Worm (Caenorhabditis elegans) whole organism, L4 larva: ENCODE data around the gene F41E6.17.

Experiments
- D1046.2 ChIP-seq: fragments of 200-800 bp; sonication (Bioruptor generic); IDR thresholded peaks from 2 replicates; pipeline ENCODE4 v1.3.6; 2022; ENCODE audit warnings: missing genetic modification characterization, missing compliant biosample characterization
- F10B5.3 ChIP-seq: sonication (generic microtip); optimal IDR thresholded peaks from 2 replicates; lab custom pipeline; 2016; ENCODE audit warnings: mild to moderate bottlenecking, missing genetic modification characterization, missing compliant biosample characterization
- F26F4.8 ChIP-seq: fragments of 200-800 bp; sonication (Bioruptor generic); conservative IDR thresholded peaks from 2 replicates; pipeline ENCODE4 v1.3.6; 2022; ENCODE audit warnings: missing genetic modification characterization, missing compliant biosample characterization
- Y105C5A.15 ChIP-seq: fragments of 200-800 bp; sonication (Bioruptor generic); IDR thresholded peaks from 2 replicates; pipeline ENCODE4 v1.3.6; 2022; ENCODE audit warnings: missing genetic modification characterization, missing compliant biosample characterization
- aha-1 ChIP-seq: fragments of 150-350 bp; peaks from one replicate; lab custom pipeline; 2014; ENCODE audit warnings: missing biosample characterization, missing genetic modification characterization
- aly-2 ChIP-seq: sonication (generic microtip); optimal IDR thresholded peaks from 2 replicates; lab custom pipeline; 2018; ENCODE audit warnings: missing biosample characterization, missing genetic modification characterization
- ama-1 ChIP-seq: fragments of 150-350 bp; optimal IDR thresholded peaks from 2 replicates; lab custom pipeline; 2014; ENCODE audit warnings: inconsistent platforms, mixed read lengths
- ceh-32 ChIP-seq: sonication (generic microtip); optimal IDR thresholded peaks from 2 replicates; lab custom pipeline; 2016; ENCODE audit warnings: mild to moderate bottlenecking, missing genetic modification characterization, missing compliant biosample characterization; ENCODE audit not compliant: poor library complexity
- ceh-44 ChIP-seq: fragments of 200-800 bp; sonication (Bioruptor generic); IDR thresholded peaks from 2 replicates; pipeline ENCODE4 v1.3.6; 2022; ENCODE audit warnings: missing genetic modification reagents, missing genetic modification characterization, missing compliant biosample characterization
- ceh-62 ChIP-seq: sonication (generic microtip); optimal IDR thresholded peaks from 2 replicates; lab custom pipeline; 2017; ENCODE audit warnings: missing biosample characterization, missing genetic modification characterization
- cey-2 ChIP-seq: sonication (generic microtip); optimal IDR thresholded peaks from 3 replicates; lab custom pipeline; 2017; ENCODE audit warnings: missing genetic modification characterization, mild to moderate bottlenecking, missing compliant biosample characterization, antibody characterized with exemption, borderline replicate concordance; ENCODE audit not compliant: insufficient read depth
- dmd-6 ChIP-seq: fragments of 200-800 bp; sonication (Bioruptor generic); IDR thresholded peaks from 2 replicates; pipeline ENCODE4 v1.3.6; 2022; ENCODE audit warnings: missing genetic modification reagents, missing genetic modification characterization, missing compliant biosample characterization
- dve-1 ChIP-seq: sonication (generic microtip); optimal IDR thresholded peaks from 2 replicates; lab custom pipeline; 2017; ENCODE audit warnings: antibody characterized with exemption, mild to moderate bottlenecking, missing genetic modification characterization, missing compliant biosample characterization; ENCODE audit not compliant: insufficient read depth
- gei-8 ChIP-seq: fragments of 200-800 bp; sonication (Bioruptor generic); optimal IDR thresholded peaks from 2 replicates; lab custom pipeline; 2018; ENCODE audit warnings: mild to moderate bottlenecking, missing genetic modification characterization, missing compliant biosample characterization
- hlh-11 ChIP-seq: fragments of 200-800 bp; sonication (Bioruptor generic); optimal IDR thresholded peaks from 2 replicates; lab custom pipeline; 2018; ENCODE audit warnings: mild to moderate bottlenecking, missing genetic modification characterization, missing compliant biosample characterization
- jun-1 ChIP-seq: fragments of 150-350 bp; optimal IDR thresholded peaks from 2 replicates; lab custom pipeline; 2014; ENCODE audit warnings: missing biosample characterization, missing genetic modification reagents, missing genetic modification characterization
- lim-7 ChIP-seq: fragments of 200-800 bp; sonication (Bioruptor generic); IDR thresholded peaks from 2 replicates; pipeline ENCODE4 v1.3.6; 2022; ENCODE audit warnings: missing genetic modification characterization, missing compliant biosample characterization
- lin-13 ChIP-seq: fragments of 150-350 bp; optimal IDR thresholded peaks from 2 replicates; lab custom pipeline; 2014; ENCODE audit warnings: missing biosample characterization, missing genetic modification reagents, missing genetic modification characterization
- lin-38 ChIP-seq: fragments of 200-800 bp; sonication (Bioruptor generic); IDR thresholded peaks from 2 replicates; pipeline ENCODE4 v1.3.6; 2022; ENCODE audit warnings: missing genetic modification reagents, missing genetic modification characterization, missing compliant biosample characterization
- lir-3 ChIP-seq: sonication (generic microtip); optimal IDR thresholded peaks from 2 replicates; lab custom pipeline; 2016; ENCODE audit warnings: mild to moderate bottlenecking, missing genetic modification characterization, missing compliant biosample characterization
- lsy-2 ChIP-seq, 2 experiments: fragments of 150-350 bp in 1 of 2; sonication (generic microtip) in 1 of 2; optimal IDR thresholded peaks; 2 replicates each; lab custom pipeline; 2014 to 2017; ENCODE audit warnings: missing biosample characterization in 2 of 2, missing genetic modification characterization in 2 of 2
- mep-1 ChIP-seq: fragments of 150-350 bp; sonication (generic microtip); optimal IDR thresholded peaks from 3 replicates; lab custom pipeline; 2014; ENCODE audit warnings: missing biosample characterization, missing genetic modification characterization
- mxl-2 ChIP-seq: fragments of 200-800 bp; sonication (Bioruptor generic); conservative IDR thresholded peaks from 2 replicates; pipeline ENCODE4 v1.3.6; 2022; ENCODE audit warnings: missing genetic modification reagents, missing genetic modification characterization, missing compliant biosample characterization
- mxl-3 ChIP-seq: fragments of 200-800 bp; sonication (Bioruptor generic); optimal IDR thresholded peaks from 2 replicates; lab custom pipeline; 2018; ENCODE audit warnings: mild to moderate bottlenecking, missing genetic modification characterization, missing compliant biosample characterization
- nhr-10 ChIP-seq: fragments of 150-350 bp; optimal IDR thresholded peaks from 2 replicates; lab custom pipeline; 2014; ENCODE audit warnings: missing biosample characterization, missing genetic modification characterization
- nhr-237 ChIP-seq: sonication (generic microtip); optimal IDR thresholded peaks from 2 replicates; lab custom pipeline; 2017; ENCODE audit warnings: missing biosample characterization, missing genetic modification characterization
- nhr-25 ChIP-seq: sonication (generic microtip); optimal IDR thresholded peaks from 2 replicates; lab custom pipeline; 2017; ENCODE audit warnings: missing genetic modification characterization, mild to moderate bottlenecking, missing compliant biosample characterization, antibody characterized with exemption, moderate library complexity, borderline replicate concordance; ENCODE audit not compliant: insufficient read depth
- nhr-28 ChIP-seq: fragments of 150-350 bp; optimal IDR thresholded peaks from 2 replicates; lab custom pipeline; 2014; ENCODE audit warnings: missing biosample characterization, missing genetic modification characterization
- nhr-48 ChIP-seq: sonication (generic microtip); optimal IDR thresholded peaks from 2 replicates; lab custom pipeline; 2016; ENCODE audit warnings: mild to moderate bottlenecking, missing genetic modification characterization, missing compliant biosample characterization
- nhr-76 ChIP-seq: fragments of 150-350 bp; optimal IDR thresholded peaks from 2 replicates; lab custom pipeline; 2014; ENCODE audit warnings: missing biosample characterization, missing genetic modification characterization
- nhr-77 ChIP-seq: fragments of 150-350 bp; optimal IDR thresholded peaks from 2 replicates; lab custom pipeline; 2014; ENCODE audit warnings: missing biosample characterization, missing genetic modification characterization
- pha-4 ChIP-seq, 2 experiments: fragments of 150-350 bp in 1 of 2; fragments of 200-800 bp in 1 of 2; sonication (Bioruptor generic) in 1 of 2; IDR thresholded peaks in 1 of 2; optimal IDR thresholded peaks in 1 of 2; 2 replicates each; pipeline versions ENCODE4 v1.3.6 to Lab custom; 2014 to 2022; ENCODE audit warnings: missing genetic modification characterization in 2 of 2, missing genetic modification reagents in 2 of 2, missing biosample characterization in 1 of 2, missing compliant biosample characterization in 1 of 2
- php-3 ChIP-seq: fragments of 200-800 bp; sonication (Bioruptor generic); IDR thresholded peaks from 2 replicates; pipeline ENCODE4 v1.3.6; 2022; ENCODE audit warnings: missing genetic modification reagents, missing genetic modification characterization, missing compliant biosample characterization
- set-16 ChIP-seq: fragments of 200-800 bp; sonication (Bioruptor generic); IDR thresholded peaks from 2 replicates; pipeline ENCODE4 v1.3.6; 2022; ENCODE audit warnings: missing genetic modification reagents, missing genetic modification characterization, missing compliant biosample characterization
- tag-97 ChIP-seq: fragments of 200-800 bp; sonication (Bioruptor generic); IDR thresholded peaks from 2 replicates; pipeline ENCODE4 v1.3.6; 2022; ENCODE audit warnings: missing genetic modification characterization, missing compliant biosample characterization
- unc-62 ChIP-seq, 3 experiments: fragments of 150-350 bp in 1 of 3; sonication (generic microtip); optimal IDR thresholded peaks in 2 of 3; peaks in 1 of 3; 1 replicate in 1 of 3; 2 replicates in 2 of 3; lab custom pipeline; 2014 to 2017; ENCODE audit warnings: missing biosample characterization in 3 of 3, missing genetic modification characterization in 3 of 3, missing genetic modification reagents in 3 of 3, missing genotype in 1 of 3
- vab-7 ChIP-seq: fragments of 200-800 bp; sonication (Bioruptor generic); IDR thresholded peaks from 2 replicates; pipeline ENCODE4 v1.3.6; 2022; ENCODE audit warnings: missing genetic modification reagents, missing genetic modification characterization, missing compliant biosample characterization
- zfp-3 ChIP-seq: fragments of 200-800 bp; sonication (Bioruptor generic); conservative IDR thresholded peaks from 2 replicates; pipeline ENCODE4 v1.3.6; 2022; ENCODE audit warnings: missing genetic modification reagents, missing genetic modification characterization, missing compliant biosample characterization

Gene F41E6.17

DNA sequence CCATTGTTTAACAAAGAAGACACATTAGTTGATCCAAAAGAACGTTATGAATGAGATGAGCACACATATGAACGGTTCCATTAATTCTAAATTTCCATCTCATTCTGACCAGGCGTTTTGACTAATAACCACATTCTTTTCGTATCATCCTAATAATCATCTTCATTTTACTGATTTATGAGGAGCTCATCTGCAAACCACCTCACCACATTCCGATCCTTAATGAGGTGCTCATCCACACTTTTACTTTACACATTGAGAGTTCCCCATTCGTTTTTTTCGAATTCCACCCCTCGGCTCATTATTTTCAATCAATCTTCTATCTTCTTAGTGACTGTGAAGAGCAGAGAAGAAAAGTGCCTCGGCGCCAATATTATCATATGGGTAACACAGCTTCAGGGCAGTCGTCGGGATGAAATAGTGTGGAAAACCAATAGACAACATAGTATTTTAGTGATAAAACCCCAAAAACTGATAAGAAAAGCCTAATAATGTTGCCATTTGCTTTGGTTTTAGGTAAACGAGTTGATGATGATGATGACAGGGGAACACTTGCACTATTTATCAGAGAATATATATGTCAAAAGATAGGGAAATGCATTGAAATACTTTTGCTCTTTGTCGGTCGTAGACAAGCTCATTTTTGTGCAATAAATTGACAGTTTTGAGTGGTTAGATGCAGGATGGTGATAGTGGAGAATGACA is 27.3 kb downstream of the F41E6.17 start (continued):
- TF ChIP-seq nhr-25 (no peak), Y105C5A.15 (GFP tag; lab: Robert Waterston, UW) (no peak), lsy-2 (tag; optimal IDR thresholded peaks at IDR 0.05; lab: Kevin White, UChicago) (peak in 1 of 2 experiments; percentile 56), mxl-2 (GFP tag; lab: Robert Waterston, UW) (no peak), F10B5.3 (no peak), nhr-77 (peak; percentile 88), ceh-44 (GFP tag; lab: Robert Waterston, UW) (no peak), nhr-237 (tag; lab: Kevin White, UChicago) (no peak), nhr-76 (tag; lab: Kevin White, UChicago) (no peak), jun-1 (peak; percentile 64), unc-62 (GFP tag; optimal IDR thresholded peaks at IDR 0.05 in 1 of 2; lab: Kevin White, UChicago) (peak; percentile 88 to 96), unc-62 (tag; optimal IDR thresholded peaks at IDR 0.05; lab: Kevin White, UChicago) (no peak), F26F4.8 (GFP tag; lab: Robert Waterston, UW) (no peak), mep-1 (peak; percentile 56), lim-7 (GFP tag; lab: Robert Waterston, UW) (no peak), lin-38 (GFP tag; lab: Robert Waterston, UW) (no peak), aly-2 (tag; lab: Kevin White, UChicago) (no peak), lir-3 (tag; lab: Kevin White, UChicago) (no peak), ceh-62 (tag; lab: Kevin White, UChicago) (no peak), nhr-10 (peak; percentile 55), dmd-6 (GFP tag; lab: Robert Waterston, UW) (peak; percentile 100), dve-1 (peak; percentile 96), php-3 (GFP tag; lab: Robert Waterston, UW) (peak; percentile 99), nhr-28 (tag; lab: Kevin White, UChicago) (peak; percentile 77), D1046.2 (GFP tag; lab: Robert Waterston, UW) (no peak), zfp-3 (GFP tag; lab: Robert Waterston, UW) (no peak), tag-97 (no peak), gei-8 (peak; percentile 92), ceh-32 (tag; lab: Kevin White, UChicago) (no peak), ama-1 (lab: Kevin White, UChicago) (no peak), set-16 (GFP tag; lab: Robert Waterston, UW) (no peak), pha-4 (GFP tag; IDR thresholded peaks at IDR 0.05; lab: Robert Waterston, UW) (peak; percentile 85; the same call in 1 of the 2 replicates), pha-4 (tag; optimal IDR thresholded peaks at IDR 0.05; lab: Kevin White, UChicago) (peak; percentile 23), cey-2 (peak; percentile 74), vab-7 (GFP tag; lab: Robert Waterston, UW) (no peak), nhr-48 (tag; lab: Kevin White, UChicago) (peak; percentile 94)

DNA sequence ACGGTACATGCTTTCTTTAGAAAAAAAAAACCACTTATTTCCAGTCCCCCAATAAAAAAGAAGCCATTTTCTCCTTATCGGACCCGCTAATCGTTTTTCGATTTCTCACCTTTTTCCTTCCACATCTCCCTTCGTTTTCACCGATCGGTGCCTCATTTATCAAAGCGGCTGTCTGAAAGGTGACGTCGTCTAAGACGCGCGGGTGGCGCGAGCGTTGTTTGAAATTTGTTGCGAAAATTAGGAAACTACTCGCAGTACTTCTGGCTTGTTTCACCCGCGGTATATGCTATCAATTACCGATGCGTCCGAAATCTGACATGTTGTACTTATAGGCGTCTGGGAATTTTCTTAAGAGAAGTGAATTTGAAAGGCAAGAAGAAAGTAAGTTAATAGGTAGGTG is 28.3 kb downstream of the F41E6.17 start:
- TF ChIP-seq unc-62 (GFP tag; optimal IDR thresholded peaks at IDR 0.05 in 1 of 2; lab: Kevin White, UChicago) (peak in 1 of 2 experiments; percentile 93), unc-62 (tag; optimal IDR thresholded peaks at IDR 0.05; lab: Kevin White, UChicago) (no peak), hlh-11 (tag; lab: Kevin White, UChicago) (peak; percentile 5), lin-38 (GFP tag; lab: Robert Waterston, UW) (no peak), mxl-3 (GFP tag; lab: Kevin White, UChicago) (peak; percentile 1), aha-1 (tag; lab: Kevin White, UChicago) (peak; percentile 81), lin-13 (no peak), nhr-28 (tag; lab: Kevin White, UChicago) (peak; percentile 6)
- TF ChIP-seq, all 104 proteins: peak for 5
